Worm (Caenorhabditis elegans): Measurements from ENCODE around the gene pho-10.

The pho-10 gene

DNA sequence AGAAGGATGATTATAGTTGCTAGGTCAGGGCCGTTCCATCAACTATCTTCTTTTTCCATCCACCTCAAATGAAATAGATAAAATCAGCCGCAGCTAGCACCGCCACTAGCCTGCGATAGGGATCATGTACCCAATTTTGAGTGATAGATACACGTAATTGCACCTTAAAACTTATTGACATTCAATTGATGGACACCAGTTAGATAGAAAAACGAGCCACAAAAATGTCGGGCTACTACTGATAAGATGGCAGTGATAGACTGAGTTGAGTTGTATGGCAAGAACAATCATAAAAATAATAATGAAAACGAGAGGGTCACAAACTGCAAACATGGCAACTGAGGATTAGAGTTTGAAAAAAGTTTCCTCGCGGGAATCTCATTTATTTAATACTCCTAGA lies 28.5 kb downstream of the pho-10 start:
- no peak for TF ChIP-seq fkh-2 (tag; optimal IDR thresholded peaks at IDR 0.05)
- no peak for TF ChIP-seq snpc-4 (tag; optimal IDR thresholded peaks at IDR 0.05)
- TF ChIP-seq elt-2 (tag; optimal IDR thresholded peaks at IDR 0.05) = peak; percentile 75
- no peak for TF ChIP-seq unc-62 (GFP tag; optimal IDR thresholded peaks at IDR 0.05)
- TF ChIP-seq ceh-28 (tag; optimal IDR thresholded peaks at IDR 0.05) = no peak
- peak; percentile 48 for TF ChIP-seq pqm-1 (tag; optimal IDR thresholded peaks at IDR 0.05)
- TF ChIP-seq nfya-1 (tag; optimal IDR thresholded peaks at IDR 0.05; ENCODE audit: insufficient read depth) = no peak
- TF ChIP-seq eor-1 (tag; optimal IDR thresholded peaks at IDR 0.05) = no peak
- peak; percentile 91 for TF ChIP-seq elt-1 (tag; optimal IDR thresholded peaks at IDR 0.05)
- TF ChIP-seq nhr-67 (tag; optimal IDR thresholded peaks at IDR 0.05) = no peak
- no peak for TF ChIP-seq egl-5 (tag; optimal IDR thresholded peaks at IDR 0.05)
- peak; percentile 2 for TF ChIP-seq nhr-23 (tag; optimal IDR thresholded peaks at IDR 0.05)
- no peak for TF ChIP-seq mdl-1 (tag; optimal IDR thresholded peaks at IDR 0.05)

DNA sequence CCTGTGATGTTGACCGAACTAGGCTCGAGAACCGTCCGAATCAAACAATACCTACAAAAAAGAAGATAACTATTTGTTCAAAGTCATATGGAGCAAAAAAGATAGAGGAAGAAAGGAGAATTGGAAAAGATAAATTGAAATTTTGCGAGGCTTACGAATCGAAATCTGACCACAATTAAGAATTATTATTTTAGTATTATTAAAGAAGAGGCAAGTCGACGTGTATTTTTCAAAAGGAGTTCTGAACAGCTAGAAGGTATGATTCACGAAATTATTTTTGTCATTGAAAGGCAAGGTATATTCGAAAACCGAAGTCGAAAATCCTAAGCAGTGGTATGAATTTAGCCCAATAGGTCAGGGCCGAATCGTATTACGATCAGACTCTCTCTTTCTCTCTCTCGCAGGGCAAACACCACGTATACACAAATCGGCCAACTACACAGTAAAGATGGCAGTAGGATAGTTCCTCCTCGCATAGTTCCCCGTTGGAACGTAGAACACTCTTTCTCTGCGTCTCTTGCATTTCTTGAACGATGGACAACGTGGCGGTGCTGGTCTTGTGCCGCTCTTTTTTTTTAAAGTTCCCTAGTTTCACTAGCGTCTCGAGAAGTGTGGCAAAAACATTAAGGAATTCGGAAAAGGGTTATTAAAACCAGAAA lies 29.2 kb downstream of the pho-10 start, which contains the start of gene vgln-1:
vgln-1 (minus strand) TSS at position 51 of the 659 bp plus-strand sequence.
- TF ChIP-seq nhr-25 (tag; optimal IDR thresholded peaks at IDR 0.05) (peak; percentile 55), pha-4 (tag; optimal IDR thresholded peaks at IDR 0.05) (peak; percentile 69), eor-1 (tag; optimal IDR thresholded peaks at IDR 0.05) (no peak), unc-39 (tag; optimal IDR thresholded peaks at IDR 0.05) (no peak), mml-1 (tag; optimal IDR thresholded peaks at IDR 0.05) (no peak), elt-2 (tag; optimal IDR thresholded peaks at IDR 0.05) (no peak), nhr-23 (tag; optimal IDR thresholded peaks at IDR 0.05) (peak; percentile 61), nhr-76 (tag; optimal IDR thresholded peaks at IDR 0.05) (no peak), hmg-11 (tag; optimal IDR thresholded peaks at IDR 0.05) (peak; percentile 1)

DNA sequence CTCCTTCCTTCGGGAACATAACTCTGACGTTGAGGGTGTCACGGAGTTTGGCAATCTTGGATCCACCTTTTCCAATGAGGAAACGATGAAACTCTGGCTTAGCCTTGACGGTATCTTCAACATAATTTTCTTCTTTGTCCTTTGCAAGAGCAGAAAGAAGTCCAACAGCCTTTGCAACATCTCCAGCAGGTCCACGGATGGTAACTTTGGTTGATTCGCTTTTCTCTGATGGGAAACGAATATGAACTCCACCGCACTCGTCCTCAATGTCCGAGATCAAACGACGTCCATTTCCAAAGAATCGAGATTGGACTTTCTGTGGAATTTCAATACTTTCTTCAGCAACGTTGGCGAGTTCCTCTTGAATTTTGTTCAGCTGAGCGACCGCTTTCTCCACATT lies 31.8 kb downstream of the pho-10 start:
- TF ChIP-seq nhr-237 (tag; optimal IDR thresholded peaks at IDR 0.05) = no peak
- TF ChIP-seq ama-1 (optimal IDR thresholded peaks at IDR 0.05) = no peak
- no peak for TF ChIP-seq jun-1 (tag; optimal IDR thresholded peaks at IDR 0.05)
- no peak for TF ChIP-seq pha-4 (tag; optimal IDR thresholded peaks at IDR 0.05)
- TF ChIP-seq unc-39 (tag; optimal IDR thresholded peaks at IDR 0.05) = no peak
- TF ChIP-seq lin-39 (tag; optimal IDR thresholded peaks at IDR 0.05) = no peak
- no peak for TF ChIP-seq ztf-11 (tag; optimal IDR thresholded peaks at IDR 0.05)
- TF ChIP-seq fos-1 (tag; optimal IDR thresholded peaks at IDR 0.05) = no peak
- TF ChIP-seq elt-2 (tag; optimal IDR thresholded peaks at IDR 0.05) = no peak
- TF ChIP-seq unc-62 (GFP tag; optimal IDR thresholded peaks at IDR 0.05) = no peak
- TF ChIP-seq daf-12 (tag; optimal IDR thresholded peaks at IDR 0.05) = no peak
- TF ChIP-seq nhr-67 (tag; optimal IDR thresholded peaks at IDR 0.05) = no peak
- no peak for TF ChIP-seq zag-1 (tag; optimal IDR thresholded peaks at IDR 0.05)
- no peak for TF ChIP-seq nhr-28 (tag; optimal IDR thresholded peaks at IDR 0.05)
- TF ChIP-seq egl-27 (tag; optimal IDR thresholded peaks at IDR 0.05) = no peak

DNA sequence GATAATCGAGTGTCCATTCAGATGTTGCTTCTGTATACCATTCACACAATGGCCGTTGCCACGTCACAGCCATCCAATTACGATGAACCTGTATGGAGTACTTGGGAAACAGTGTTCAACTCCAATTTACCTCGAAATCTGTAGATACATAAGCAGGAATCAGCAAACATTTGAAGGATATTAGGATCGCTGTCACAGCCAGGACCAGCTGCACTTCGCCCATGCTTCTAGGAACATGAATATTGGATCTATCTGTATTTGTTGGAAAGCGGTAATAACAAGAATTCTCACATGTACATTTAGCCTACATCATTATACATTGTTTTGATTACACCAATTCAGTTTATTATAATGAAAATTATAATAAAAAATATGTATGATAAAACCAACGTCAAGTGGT lies 34.2 kb downstream of the pho-10 start, which contains the start of gene algn-8:
algn-8 (minus strand) TSS at position 227 of the 400 bp plus-strand sequence.
- TF ChIP-seq hmg-11 (tag; optimal IDR thresholded peaks at IDR 0.05) (no peak), fkh-10 (GFP tag; optimal IDR thresholded peaks at IDR 0.05) (no peak), ceh-16 (tag; optimal IDR thresholded peaks at IDR 0.05) (no peak), elt-2 (tag; optimal IDR thresholded peaks at IDR 0.05) (no peak), snpc-4 (tag; optimal IDR thresholded peaks at IDR 0.05) (no peak), nhr-237 (tag; optimal IDR thresholded peaks at IDR 0.05) (no peak), ceh-9 (tag; optimal IDR thresholded peaks at IDR 0.05) (no peak), zag-1 (tag; optimal IDR thresholded peaks at IDR 0.05) (no peak), lin-39 (tag; optimal IDR thresholded peaks at IDR 0.05) (no peak), pqm-1 (tag; optimal IDR thresholded peaks at IDR 0.05) (no peak), skn-1 (tag; optimal IDR thresholded peaks at IDR 0.05) (no peak)

DNA sequence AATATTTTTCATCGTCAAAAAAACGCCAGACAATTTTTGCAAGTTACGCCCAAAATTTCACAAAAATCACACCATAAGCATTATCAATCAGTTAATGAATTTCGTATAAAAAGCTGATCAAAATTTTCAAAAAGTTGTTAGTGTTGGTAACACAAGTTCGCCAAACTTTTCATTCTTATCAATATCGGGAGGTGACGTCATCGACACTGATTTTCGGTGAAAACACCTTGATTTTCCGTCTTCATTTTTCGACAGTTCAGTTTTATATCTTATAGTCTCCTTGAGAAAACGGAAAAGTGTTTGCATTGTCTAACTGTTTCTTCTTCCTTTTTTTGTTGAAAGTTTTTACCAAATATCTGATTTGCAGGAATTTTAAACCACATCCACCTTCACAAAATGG lies 39.5 kb downstream of the pho-10 start, which contains the start of gene C08H9.15:
C08H9.15 (plus strand) TSS at position 368 of the 400 bp plus-strand sequence.
- TF ChIP-seq nhr-23 (tag; optimal IDR thresholded peaks at IDR 0.05) = no peak
- TF ChIP-seq nhr-25 (tag; optimal IDR thresholded peaks at IDR 0.05) = peak; percentile 30
